Worm (Caenorhabditis elegans): ENCODE data around the gene Y53G8AL.3.

Gene Y53G8AL.3

ce11 chrIII:3241361-3241760 lies 11.6 kb downstream of the Y53G8AL.3 start:
- TF ChIP-seq lin-32 (GFP tag; optimal IDR thresholded peaks at IDR 0.05) (no peak), unc-62 (GFP tag; optimal IDR thresholded peaks at IDR 0.05) (no peak), snpc-4 (tag; optimal IDR thresholded peaks at IDR 0.05) (no peak), elt-3 (tag; optimal IDR thresholded peaks at IDR 0.05) (no peak), ztf-11 (tag; optimal IDR thresholded peaks at IDR 0.05) (no peak)

ce11 chrIII:3240893-3241292 lies 12.1 kb downstream of the Y53G8AL.3 start:
- TF ChIP-seq blmp-1 (tag; optimal IDR thresholded peaks at IDR 0.05) (no peak), nhr-237 (tag; optimal IDR thresholded peaks at IDR 0.05) (no peak), ceh-83 (GFP tag; optimal IDR thresholded peaks at IDR 0.05) (no peak), unc-120 (tag; optimal IDR thresholded peaks at IDR 0.05; ENCODE audit: poor library complexity, severe bottlenecking) (no peak), sem-2 (GFP tag; optimal IDR thresholded peaks at IDR 0.05) (no peak), nhr-28 (tag; optimal IDR thresholded peaks at IDR 0.05) (no peak), flh-1 (GFP tag; optimal IDR thresholded peaks at IDR 0.05) (no peak), drap-1 (GFP tag; optimal IDR thresholded peaks at IDR 0.05) (no peak), nhr-12 (tag; optimal IDR thresholded peaks at IDR 0.05) (no peak), lsy-2 (tag; optimal IDR thresholded peaks at IDR 0.05) (no peak), mep-1 (tag; optimal IDR thresholded peaks at IDR 0.05) (no peak), zip-8 (tag; optimal IDR thresholded peaks at IDR 0.05) (no peak), ceh-43 (GFP tag; optimal IDR thresholded peaks at IDR 0.05) (no peak), mls-2 (tag; optimal IDR thresholded peaks at IDR 0.05) (no peak), hlh-1 (tag; optimal IDR thresholded peaks at IDR 0.05) (no peak)

- TF ChIP-seq ztf-11 (tag; optimal IDR thresholded peaks at IDR 0.05) (no peak), lin-13 (tag; optimal IDR thresholded peaks at IDR 0.05) (no peak)
Measured at ce11 chrIII:3232650-3233152, 20.2 kb downstream of the Y53G8AL.3 start, which contains the start of gene Y53G8AL.1. TSS of gene Y53G8AL.1 (plus strand) at chrIII:3233102.

- TF ChIP-seq unc-120 (tag; optimal IDR thresholded peaks at IDR 0.05; ENCODE audit: poor library complexity, severe bottlenecking) (no peak), ces-1 (GFP tag; optimal IDR thresholded peaks at IDR 0.05) (peak; percentile 93)
Measured at ce11 chrIII:3224102-3224501, 28.8 kb downstream of the Y53G8AL.3 start.

ce11 chrIII:3222707-3223106 lies 30.2 kb downstream of the Y53G8AL.3 start:
- no peak for TF ChIP-seq ceh-39 (tag; optimal IDR thresholded peaks at IDR 0.05)
- TF ChIP-seq nhr-2 (tag; optimal IDR thresholded peaks at IDR 0.05) = no peak
- TF ChIP-seq tbx-8 (GFP tag; optimal IDR thresholded peaks at IDR 0.05) = no peak
- TF ChIP-seq unc-120 (tag; optimal IDR thresholded peaks at IDR 0.05; ENCODE audit: poor library complexity, severe bottlenecking) = no peak
- no peak for TF ChIP-seq ham-2 (GFP tag; optimal IDR thresholded peaks at IDR 0.05)
- TF ChIP-seq hlh-1 (tag; optimal IDR thresholded peaks at IDR 0.05) = no peak
- no peak for TF ChIP-seq drap-1 (GFP tag; optimal IDR thresholded peaks at IDR 0.05)
- TF ChIP-seq ces-1 (GFP tag; optimal IDR thresholded peaks at IDR 0.05) = no peak
- TF ChIP-seq sem-2 (GFP tag; optimal IDR thresholded peaks at IDR 0.05) = no peak
- TF ChIP-seq ceh-83 (GFP tag; optimal IDR thresholded peaks at IDR 0.05) = no peak
- no peak for TF ChIP-seq nhr-237 (tag; optimal IDR thresholded peaks at IDR 0.05)
- TF ChIP-seq ceh-43 (GFP tag; optimal IDR thresholded peaks at IDR 0.05) = no peak

ce11 chrIII:3220287-3220686 lies 32.7 kb downstream of the Y53G8AL.3 start:
- TF ChIP-seq ces-1 (GFP tag; optimal IDR thresholded peaks at IDR 0.05) (peak; percentile 77), unc-120 (tag; optimal IDR thresholded peaks at IDR 0.05; ENCODE audit: poor library complexity, severe bottlenecking) (peak; percentile 36), nhr-2 (tag; optimal IDR thresholded peaks at IDR 0.05) (no peak), lsy-2 (tag; optimal IDR thresholded peaks at IDR 0.05) (peak; percentile 18)

ce11 chrIII:3219050-3219449 lies 33.9 kb downstream of the Y53G8AL.3 start, which contains the start of gene frm-8:
TSS of gene frm-8 (minus strand) at chrIII:3219150.
- TF ChIP-seq sem-2 (GFP tag; optimal IDR thresholded peaks at IDR 0.05) = no peak
- TF ChIP-seq mls-2 (tag; optimal IDR thresholded peaks at IDR 0.05) = no peak
- TF ChIP-seq cnd-1 (tag; optimal IDR thresholded peaks at IDR 0.05) = no peak
- TF ChIP-seq unc-62 (GFP tag; optimal IDR thresholded peaks at IDR 0.05) = no peak
- no peak for TF ChIP-seq tbx-8 (GFP tag; optimal IDR thresholded peaks at IDR 0.05)
- no peak for TF ChIP-seq ztf-11 (tag; optimal IDR thresholded peaks at IDR 0.05)
- no peak for TF ChIP-seq nhr-2 (tag; optimal IDR thresholded peaks at IDR 0.05)
- TF ChIP-seq lin-13 (tag; optimal IDR thresholded peaks at IDR 0.05) = no peak
- no peak for TF ChIP-seq nhr-237 (tag; optimal IDR thresholded peaks at IDR 0.05)
- TF ChIP-seq mab-5 (tag; optimal IDR thresholded peaks at IDR 0.05) = no peak

Measured in whole organism, mixed stage, embryonic.